Fruit fly (Drosophila melanogaster) whole organism, embryonic: ENCODE measurements around the gene r2d2.

Source experiments
- Blimp-1 ChIP-seq: fragments of 200-800 bp; sonication (Bioruptor generic); optimal IDR thresholded peaks from 3 replicates; lab custom pipeline; 2018; ENCODE audit warnings: missing biosample characterization, missing genetic modification characterization, mild to moderate bottlenecking, moderate library complexity, missing genetic modification reagents
- CG1529 ChIP-seq: fragments of 200-800 bp; sonication (Bioruptor generic); optimal IDR thresholded peaks from 3 replicates; lab custom pipeline; 2018; ENCODE audit warnings: missing biosample characterization, missing genetic modification characterization
- CG1792 ChIP-seq: fragments of 200-800 bp; sonication (Bioruptor generic); optimal IDR thresholded peaks from 2 replicates; lab custom pipeline; 2016; ENCODE audit warnings: missing biosample characterization, missing genetic modification characterization
- CG3163 ChIP-seq: fragments of 200-800 bp; sonication (Bioruptor generic); optimal IDR thresholded peaks from 3 replicates; lab custom pipeline; 2016; ENCODE audit warnings: missing biosample characterization, missing genetic modification characterization
- CG3281 ChIP-seq: fragments of 200-800 bp; sonication (Bioruptor generic); optimal IDR thresholded peaks from 3 replicates; lab custom pipeline; 2017; ENCODE audit warnings: missing biosample characterization, mild to moderate bottlenecking, missing genetic modification characterization
- CG4282 ChIP-seq: fragments of 200-800 bp; sonication (Bioruptor generic); optimal IDR thresholded peaks from 2 replicates; lab custom pipeline; 2016; ENCODE audit warnings: missing biosample characterization, missing genetic modification characterization
- CG43689 ChIP-seq: fragments of 200-800 bp; sonication (Bioruptor generic); IDR thresholded peaks from 2 replicates; pipeline ENCODE4 v1.3.6; 2022; ENCODE audit warnings: missing biosample characterization, missing genetic modification characterization
- CG4820 ChIP-seq: fragments of 200-800 bp; sonication (Bioruptor generic); optimal IDR thresholded peaks from 3 replicates; lab custom pipeline; 2016; ENCODE audit warnings: missing biosample characterization, missing genetic modification characterization
- CG4854 ChIP-seq: fragments of 200-800 bp; sonication (Bioruptor generic); optimal IDR thresholded peaks from 2 replicates; lab custom pipeline; 2016; ENCODE audit warnings: missing biosample characterization, missing genetic modification characterization, inconsistent platforms
- CG5180 ChIP-seq: fragments of 200-800 bp; sonication (Bioruptor generic); optimal IDR thresholded peaks from 3 replicates; lab custom pipeline; 2017; ENCODE audit warnings: missing biosample characterization, missing genetic modification characterization, mild to moderate bottlenecking, moderate library complexity, missing genetic modification reagents
- CG6689 ChIP-seq: fragments of 200-800 bp; sonication (Bioruptor generic); IDR thresholded peaks from 2 replicates; pipeline ENCODE4 v1.3.6; 2022; ENCODE audit warnings: missing biosample characterization, missing genetic modification characterization
- CG7745 ChIP-seq: fragments of 200-800 bp; sonication (Bioruptor generic); optimal IDR thresholded peaks from 2 replicates; lab custom pipeline; 2018; ENCODE audit warnings: missing biosample characterization, mild to moderate bottlenecking, missing genetic modification characterization, moderate library complexity
- CG7786 ChIP-seq: fragments of 200-800 bp; sonication (Bioruptor generic); optimal IDR thresholded peaks from 2 replicates; lab custom pipeline; 2016; ENCODE audit warnings: missing biosample characterization, missing genetic modification characterization
- CG8359 ChIP-seq: fragments of 200-800 bp; sonication (Bioruptor generic); optimal IDR thresholded peaks from 2 replicates; lab custom pipeline; 2017; ENCODE audit warnings: missing biosample characterization, mild to moderate bottlenecking, missing genetic modification characterization, borderline replicate concordance
- CG8478 ChIP-seq: fragments of >200 bp; optimal IDR thresholded peaks from 2 replicates; lab custom pipeline; 2018
- CG8765 ChIP-seq: fragments of 200-800 bp; sonication (Bioruptor generic); IDR thresholded peaks from 2 replicates; pipeline ENCODE4 v1.3.6; 2022; ENCODE audit warnings: missing biosample characterization, missing genetic modification characterization
- Ets97D ChIP-seq: fragments of 200-800 bp; sonication (Bioruptor generic); optimal IDR thresholded peaks from 3 replicates; lab custom pipeline; 2016; ENCODE audit warnings: missing biosample characterization, missing genetic modification characterization
- H15 ChIP-seq: fragments of 200-800 bp; sonication (Bioruptor generic); IDR thresholded peaks from 3 replicates; pipeline ENCODE4 v1.3.6; 2022; ENCODE audit warnings: missing biosample characterization, missing genetic modification characterization
- HHEX ChIP-seq: fragments of 200-800 bp; sonication (Bioruptor generic); optimal IDR thresholded peaks from 3 replicates; lab custom pipeline; 2017; ENCODE audit warnings: missing biosample characterization, mild to moderate bottlenecking, missing genetic modification characterization, missing genetic modification reagents
- HmgZ ChIP-seq: fragments of 200-800 bp; sonication (Bioruptor generic); optimal IDR thresholded peaks from 2 replicates; lab custom pipeline; 2018; ENCODE audit warnings: missing biosample characterization, mild to moderate bottlenecking, missing genetic modification characterization
- Hr78 ChIP-seq, 2 experiments: fragments of 200-800 bp in 1 of 2; fragments of >200 bp in 1 of 2; sonication (Bioruptor generic) in 1 of 2; optimal IDR thresholded peaks; 2 replicates each; lab custom pipeline; 2017 to 2019; ENCODE audit warnings: missing biosample characterization in 2 of 2, missing genetic modification characterization in 2 of 2, mild to moderate bottlenecking in 1 of 2, moderate library complexity in 1 of 2
- Kr ChIP-seq: fragments of 200-800 bp; sonication (Bioruptor generic); optimal IDR thresholded peaks from 2 replicates; lab custom pipeline; 2017; ENCODE audit warnings: missing biosample characterization, mild to moderate bottlenecking, missing genetic modification characterization
- Mes4 ChIP-seq: fragments of 200-800 bp; sonication (Bioruptor generic); optimal IDR thresholded peaks from 2 replicates; lab custom pipeline; 2016; ENCODE audit warnings: missing biosample characterization, missing genetic modification characterization
- Mrtf ChIP-seq: fragments of 200-800 bp; sonication (Bioruptor generic); IDR thresholded peaks from 3 replicates; pipeline ENCODE4 v1.3.6; 2022; ENCODE audit warnings: missing biosample characterization, missing genetic modification characterization
- NFAT ChIP-seq: fragments of 200-800 bp; sonication (Bioruptor generic); IDR thresholded peaks from 2 replicates; pipeline ENCODE4 v1.3.6; 2022; ENCODE audit warnings: missing biosample characterization, missing genetic modification characterization
- Pdp1 ChIP-seq, 2 experiments: fragments of 200-800 bp; sonication (Bioruptor generic); optimal IDR thresholded peaks; 3 replicates each; lab custom pipeline; 2016; ENCODE audit warnings: missing biosample characterization in 2 of 2, missing genetic modification characterization in 2 of 2, mild to moderate bottlenecking in 1 of 2, moderate library complexity in 1 of 2
- Taf1 ChIP-seq: fragments of 200-800 bp; sonication (Bioruptor generic); IDR thresholded peaks from 2 replicates; pipeline ENCODE4 v1.3.6; 2022; ENCODE audit warnings: missing biosample characterization, missing genetic modification characterization
- Usf ChIP-seq: fragments of 200-800 bp; sonication (Bioruptor generic); optimal IDR thresholded peaks from 2 replicates; lab custom pipeline; 2017; ENCODE audit warnings: missing genotype, missing biosample characterization, missing genetic modification characterization
- ac ChIP-seq: fragments of 200-800 bp; sonication (Bioruptor generic); optimal IDR thresholded peaks from 3 replicates; lab custom pipeline; 2017; ENCODE audit warnings: missing biosample characterization, mild to moderate bottlenecking, missing genetic modification characterization
- ash1 ChIP-seq: fragments of 200-800 bp; sonication (Bioruptor generic); optimal IDR thresholded peaks from 2 replicates; lab custom pipeline; 2018; ENCODE audit warnings: missing biosample characterization, mild to moderate bottlenecking, missing genetic modification characterization
- bcd ChIP-seq: fragments of 200-800 bp; sonication (Bioruptor generic); optimal IDR thresholded peaks from 2 replicates; lab custom pipeline; 2017; ENCODE audit warnings: missing biosample characterization, mild to moderate bottlenecking, missing genetic modification characterization
- btn ChIP-seq: fragments of 200-800 bp; sonication (Bioruptor generic); optimal IDR thresholded peaks from 2 replicates; lab custom pipeline; 2016; ENCODE audit warnings: missing biosample characterization, missing genetic modification characterization
- fd102C ChIP-seq: fragments of 200-800 bp; sonication (Bioruptor generic); optimal IDR thresholded peaks from 2 replicates; lab custom pipeline; 2018; ENCODE audit warnings: missing biosample characterization, mild to moderate bottlenecking, missing genetic modification characterization, moderate library complexity
- gfzf ChIP-seq: fragments of 200-800 bp; sonication (Bioruptor generic); optimal IDR thresholded peaks from 2 replicates; lab custom pipeline; 2016; ENCODE audit warnings: missing biosample characterization, mild to moderate bottlenecking, missing genetic modification characterization, moderate library complexity
- gsb-n ChIP-seq: fragments of 200-800 bp; sonication (Bioruptor generic); optimal IDR thresholded peaks from 3 replicates; lab custom pipeline; 2018; ENCODE audit warnings: missing biosample characterization, mild to moderate bottlenecking, missing genetic modification characterization
- ham ChIP-seq: fragments of 200-800 bp; sonication (Bioruptor generic); IDR thresholded peaks from 2 replicates; pipeline ENCODE4 v1.3.6; 2022; ENCODE audit warnings: missing biosample characterization, missing genetic modification characterization
- hbn ChIP-seq: fragments of 200-800 bp; sonication (Bioruptor generic); IDR thresholded peaks from 2 replicates; pipeline ENCODE4 v1.3.6; 2022; ENCODE audit warnings: missing biosample characterization, missing genetic modification characterization; ENCODE audit not compliant: partially characterized antibody
- her ChIP-seq: fragments of 200-800 bp; sonication (Bioruptor generic); optimal IDR thresholded peaks from 2 replicates; lab custom pipeline; 2016; ENCODE audit warnings: missing biosample characterization, missing genetic modification characterization
- jumu ChIP-seq: fragments of 200-800 bp; sonication (Bioruptor generic); optimal IDR thresholded peaks from 3 replicates; lab custom pipeline; 2016; ENCODE audit warnings: missing biosample characterization, missing genetic modification characterization
- kah ChIP-seq: fragments of 200-800 bp; sonication (Bioruptor generic); optimal IDR thresholded peaks from 2 replicates; lab custom pipeline; 2018; ENCODE audit warnings: missing biosample characterization, mild to moderate bottlenecking, missing genetic modification characterization
- kni ChIP-seq: fragments of 200-800 bp; sonication (Bioruptor generic); optimal IDR thresholded peaks from 3 replicates; lab custom pipeline; 2017; ENCODE audit warnings: mild to moderate bottlenecking, missing biosample characterization, missing genetic modification reagents, missing genetic modification characterization
- mld ChIP-seq: fragments of 200-800 bp; sonication (Bioruptor generic); IDR thresholded peaks from 3 replicates; pipeline ENCODE4 v1.3.6; 2022; ENCODE audit warnings: missing biosample characterization, missing genetic modification characterization; ENCODE audit not compliant: partially characterized antibody
- nom ChIP-seq: fragments of 200-800 bp; sonication (Bioruptor generic); optimal IDR thresholded peaks from 2 replicates; lab custom pipeline; 2017; ENCODE audit warnings: missing biosample characterization, missing genetic modification characterization, mild to moderate bottlenecking, moderate library complexity, missing genetic modification reagents
- phol ChIP-seq: fragments of 200-800 bp; sonication (Bioruptor generic); optimal IDR thresholded peaks from 3 replicates; lab custom pipeline; 2018; ENCODE audit warnings: missing biosample characterization, mild to moderate bottlenecking, missing genetic modification characterization, moderate library complexity
- prd ChIP-seq, 3 experiments: fragments of >200 bp in 2 of 3; fragments of 200-800 bp in 1 of 3; sonication (Bioruptor generic) in 1 of 3; optimal IDR thresholded peaks in 2 of 3; IDR thresholded peaks in 1 of 3; 2 replicates in 2 of 3; 3 replicates in 1 of 3; pipeline versions ENCODE4 v1.3.6 to Lab custom; 2017 to 2022; ENCODE audit warnings: missing biosample characterization in 1 of 3, missing genetic modification characterization in 1 of 3
- ranshi ChIP-seq: fragments of 200-800 bp; sonication (Bioruptor generic); IDR thresholded peaks from 2 replicates; pipeline ENCODE4 v1.3.6; 2022; ENCODE audit warnings: missing biosample characterization, missing genetic modification characterization
- repo ChIP-seq: fragments of 200-800 bp; sonication (Bioruptor generic); optimal IDR thresholded peaks from 2 replicates; lab custom pipeline; 2016; ENCODE audit warnings: missing biosample characterization, missing genetic modification characterization
- run ChIP-seq: fragments of 200-800 bp; sonication (Bioruptor generic); optimal IDR thresholded peaks from 3 replicates; lab custom pipeline; 2018; ENCODE audit warnings: missing biosample characterization, mild to moderate bottlenecking, missing genetic modification characterization
- sug ChIP-seq: fragments of 200-800 bp; optimal IDR thresholded peaks from 2 replicates; lab custom pipeline; 2019; ENCODE audit warnings: missing biosample characterization, mild to moderate bottlenecking, missing genetic modification characterization, moderate library complexity
- tio ChIP-seq: fragments of 200-800 bp; sonication (Bioruptor generic); optimal IDR thresholded peaks from 2 replicates; lab custom pipeline; 2017; ENCODE audit warnings: missing biosample characterization, missing genetic modification characterization, inconsistent platforms
- unc-4 ChIP-seq: fragments of 200-800 bp; sonication (Bioruptor generic); IDR thresholded peaks from 2 replicates; pipeline ENCODE4 v1.3.6; 2022; ENCODE audit warnings: missing biosample characterization, missing genetic modification characterization; ENCODE audit not compliant: partially characterized antibody

Gene r2d2

DNA sequence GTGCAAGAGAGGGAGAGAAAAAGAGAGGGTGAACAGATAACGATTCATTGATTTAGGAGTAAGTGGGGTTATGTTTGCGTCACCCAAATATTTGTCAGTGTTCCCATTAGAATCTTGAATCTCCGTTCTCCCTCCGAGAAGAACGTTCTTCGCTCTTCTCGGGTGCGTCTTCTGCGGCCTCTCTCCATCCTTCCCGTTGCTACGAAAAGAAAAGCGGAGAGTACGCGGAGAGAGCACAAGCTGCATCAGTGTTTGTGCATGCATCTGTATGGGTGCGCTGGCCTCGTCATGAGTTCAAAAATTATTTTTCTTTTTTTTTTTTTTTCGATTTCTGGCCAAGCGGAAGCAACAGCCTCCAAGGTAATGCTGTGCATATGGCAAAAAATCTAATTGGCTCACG is 29.0 kb downstream of the r2d2 start (continued):
- TF ChIP-seq CG4854 (no peak), CG4282 (GFP tag; lab: Kevin White, UChicago) (no peak), Taf1 (GFP tag; lab: Robert Waterston, UW) (no peak), HmgZ (no peak), H15 (no peak), btn (GFP tag; lab: Kevin White, UChicago) (no peak), kah (no peak), gfzf (GFP tag; lab: Kevin White, UChicago) (no peak), kni (GFP tag; lab: Kevin White, UChicago) (peak; percentile 4), CG8765 (GFP tag; lab: Robert Waterston, UW) (no peak), repo (peak; percentile 29), NFAT (GFP tag; lab: Robert Waterston, UW) (no peak), tio (GFP tag; lab: Kevin White, UChicago) (no peak), HHEX (no peak), CG1792 (GFP tag; lab: Kevin White, UChicago) (no peak), CG8359 (GFP tag; lab: Kevin White, UChicago) (no peak), Ets97D (GFP tag; lab: Kevin White, UChicago) (no peak), unc-4 (no peak), mld (GFP tag; lab: Robert Waterston, UW) (no peak), jumu (GFP tag; lab: Kevin White, UChicago) (no peak), run (tag; lab: Kevin White, UChicago) (no peak), bcd (GFP tag; lab: Kevin White, UChicago) (no peak), Hr78 (GFP tag; optimal IDR thresholded peaks at IDR 0.05; lab: Kevin White, UChicago) (peak in 1 of 2 experiments; percentile 43), CG7745 (tag; lab: Kevin White, UChicago) (no peak), hbn (GFP tag; lab: Robert Waterston, UW) (no peak), CG1529 (GFP tag; lab: Kevin White, UChicago) (no peak), CG3163 (GFP tag; lab: Kevin White, UChicago) (no peak), ranshi (no peak), CG43689 (GFP tag; lab: Robert Waterston, UW) (no peak), Blimp-1 (peak; percentile 16), CG3281 (GFP tag; lab: Kevin White, UChicago) (no peak), Pdp1 (GFP tag; optimal IDR thresholded peaks at IDR 0.05; lab: Kevin White, UChicago) (peak in 1 of 2 experiments; percentile 69), CG8478 (lab: Kevin White, UChicago) (no peak), prd (optimal IDR thresholded peaks at IDR 0.05; lab: Kevin White, UChicago) (no peak), prd (GFP tag; IDR thresholded peaks at IDR 0.05; lab: Robert Waterston, UW) (no peak), Mes4 (GFP tag; lab: Kevin White, UChicago) (no peak), Mrtf (GFP tag; lab: Robert Waterston, UW) (no peak), fd102C (GFP tag; lab: Kevin White, UChicago) (no peak), sug (tag; lab: Kevin White, UChicago) (no peak), ash1 (GFP tag; lab: Kevin White, UChicago) (no peak), Kr (GFP tag; lab: Kevin White, UChicago) (no peak), phol (tag; lab: Kevin White, UChicago) (no peak), CG7786 (no peak), Usf (no peak), her (no peak), CG4820 (GFP tag; lab: Kevin White, UChicago) (no peak), CG5180 (GFP tag; lab: Kevin White, UChicago) (peak; percentile 31), gsb-n (tag; lab: Kevin White, UChicago) (no peak), ham (no peak), ac (GFP tag; lab: Kevin White, UChicago) (no peak), CG6689 (GFP tag; lab: Robert Waterston, UW) (peak; percentile 47; the same call in 1 of the 2 replicates), nom (GFP tag; lab: Kevin White, UChicago) (peak; percentile 8)
